Fruit fly (Drosophila melanogaster): ENCODE measurements around the gene GstD1.

- TF ChIP-seq CG1620 (GFP tag; optimal IDR thresholded peaks at IDR 0.05) = no peak
- no peak for TF ChIP-seq pad (GFP tag; optimal IDR thresholded peaks at IDR 0.05)
- peak; percentile 8 for TF ChIP-seq kay (GFP tag; ENCODE audit: borderline replicate concordance)
- no peak for TF ChIP-seq CG14711 (tag; optimal IDR thresholded peaks at IDR 0.05)
- no peak for TF ChIP-seq Mnt (GFP tag; optimal IDR thresholded peaks at IDR 0.05)
- no peak for TF ChIP-seq bab1 (GFP tag; optimal IDR thresholded peaks at IDR 0.05)
- no peak for TF ChIP-seq ovo (GFP tag; optimal IDR thresholded peaks at IDR 0.05)
Measured at dm6 chr3R:12365887-12366286, 3.2 kb downstream of the GstD1 start.
